Fruit fly (Drosophila melanogaster) whole organism, pupa: ENCODE data around the gene RYa-R.

Experiments
- CG10348 ChIP-seq: fragments of 200-800 bp; sonication (Bioruptor generic); IDR thresholded peaks from 2 replicates; pipeline ENCODE4 v1.3.6; 2022; ENCODE audit warnings: missing biosample characterization, missing genetic modification characterization
- CG12605 ChIP-seq: fragments of 200-800 bp; sonication (Bioruptor generic); IDR thresholded peaks from 2 replicates; pipeline ENCODE4 v1.3.6; 2022; ENCODE audit warnings: missing biosample characterization, missing genetic modification characterization
- CG13204 ChIP-seq: fragments of 200-800 bp; sonication (Bioruptor generic); optimal IDR thresholded peaks from 2 replicates; lab custom pipeline; 2018; ENCODE audit warnings: missing biosample characterization, mild to moderate bottlenecking, missing genetic modification characterization, moderate library complexity
- CG14655 ChIP-seq: fragments of 200-800 bp; sonication (Bioruptor generic); optimal IDR thresholded peaks from 3 replicates; lab custom pipeline; 2017; ENCODE audit warnings: mild to moderate bottlenecking, missing biosample characterization, missing genetic modification reagents, missing genetic modification characterization
- CG15710 ChIP-seq: fragments of 200-800 bp; sonication (Bioruptor generic); optimal IDR thresholded peaks from 2 replicates; lab custom pipeline; 2018; ENCODE audit warnings: missing biosample characterization, mild to moderate bottlenecking, missing genetic modification characterization, moderate library complexity
- CG17806 ChIP-seq: fragments of 200-800 bp; sonication (Bioruptor generic); optimal IDR thresholded peaks from 2 replicates; lab custom pipeline; 2018; ENCODE audit warnings: missing biosample characterization, mild to moderate bottlenecking, missing genetic modification characterization, moderate library complexity
- CG32121 ChIP-seq: fragments of 200-800 bp; sonication (Bioruptor generic); IDR thresholded peaks from 2 replicates; pipeline ENCODE4 v1.3.6; 2022; ENCODE audit warnings: missing biosample characterization, missing genetic modification characterization
- CG34367 ChIP-seq: fragments of 200-800 bp; sonication (Bioruptor generic); optimal IDR thresholded peaks from 2 replicates; lab custom pipeline; 2018; ENCODE audit warnings: missing biosample characterization, mild to moderate bottlenecking, missing genetic modification characterization
- CG4496 ChIP-seq: fragments of 200-800 bp; sonication (Bioruptor generic); IDR thresholded peaks from 3 replicates; pipeline ENCODE4 v1.3.6; 2022; ENCODE audit warnings: missing biosample characterization, missing genetic modification characterization
- CG8159 ChIP-seq: fragments of 200-800 bp; sonication (Bioruptor generic); optimal IDR thresholded peaks from 3 replicates; lab custom pipeline; 2018; ENCODE audit warnings: missing biosample characterization, mild to moderate bottlenecking, missing genetic modification characterization, moderate library complexity
- CG8301 ChIP-seq: fragments of 200-800 bp; sonication (Bioruptor generic); optimal IDR thresholded peaks from 2 replicates; lab custom pipeline; 2018; ENCODE audit warnings: missing biosample characterization, mild to moderate bottlenecking, missing genetic modification characterization
- CG9948 ChIP-seq: fragments of 200-800 bp; sonication (Bioruptor generic); optimal IDR thresholded peaks from 2 replicates; lab custom pipeline; 2018; ENCODE audit warnings: missing biosample characterization, mild to moderate bottlenecking, missing genetic modification characterization, moderate library complexity
- D1 ChIP-seq: fragments of 200-800 bp; sonication (Bioruptor generic); optimal IDR thresholded peaks from 2 replicates; lab custom pipeline; 2018; ENCODE audit warnings: missing biosample characterization, mild to moderate bottlenecking, missing genetic modification characterization, moderate library complexity
- EcR ChIP-seq: fragments of 200-800 bp; sonication (Bioruptor generic); optimal IDR thresholded peaks from 3 replicates; lab custom pipeline; 2019; ENCODE audit warnings: missing biosample characterization, missing genetic modification characterization, mild to moderate bottlenecking, moderate library complexity, missing genetic modification reagents
- Ets98B ChIP-seq: fragments of 200-800 bp; sonication (Bioruptor generic); IDR thresholded peaks from 2 replicates; pipeline ENCODE4 v1.3.6; 2022; ENCODE audit warnings: missing biosample characterization, missing genetic modification characterization
- Pif1A ChIP-seq: fragments of 200-800 bp; sonication (Bioruptor generic); optimal IDR thresholded peaks from 3 replicates; lab custom pipeline; 2016; ENCODE audit warnings: missing biosample characterization, missing genetic modification characterization
- Pif1B ChIP-seq: fragments of 200-800 bp; sonication (Bioruptor generic); optimal IDR thresholded peaks from 3 replicates; lab custom pipeline; 2016; ENCODE audit warnings: missing biosample characterization, missing genetic modification characterization
- Snoo ChIP-seq: fragments of 200-800 bp; sonication (Bioruptor generic); optimal IDR thresholded peaks from 3 replicates; lab custom pipeline; 2017; ENCODE audit warnings: missing biosample characterization, mild to moderate bottlenecking, missing genetic modification characterization, inconsistent platforms
- fd96Ca ChIP-seq: fragments of 200-800 bp; sonication (Bioruptor generic); IDR thresholded peaks from 3 replicates; pipeline ENCODE4 v1.3.6; 2022; ENCODE audit warnings: missing biosample characterization, missing genetic modification characterization
- gl ChIP-seq: fragments of 200-800 bp; sonication (Bioruptor generic); optimal IDR thresholded peaks from 2 replicates; lab custom pipeline; 2018; ENCODE audit warnings: missing biosample characterization, mild to moderate bottlenecking, missing genetic modification characterization
- rn ChIP-seq: fragments of 200-800 bp; sonication (Bioruptor generic); IDR thresholded peaks from 2 replicates; pipeline ENCODE4 v1.3.6; 2022; ENCODE audit warnings: missing biosample characterization, missing genetic modification characterization

Gene RYa-R

dm6 chr3R:26994532-26994931 is 2.2 kb upstream of the RYa-R start, which contains the start of gene TwdlC:
Gene TwdlC (plus strand): TSS chr3R:26994832.
- TF ChIP-seq CG8301 (tag; lab: Kevin White, UChicago), result no peak
- TF ChIP-seq fd96Ca, result no peak
- TF ChIP-seq CG4496 (GFP tag; lab: Robert Waterston, UW), result no peak
- TF ChIP-seq Pif1A (GFP tag; lab: Kevin White, UChicago), result no peak
- no peak for TF ChIP-seq CG9948 (tag; lab: Kevin White, UChicago)
- TF ChIP-seq CG13204 (GFP tag; lab: Kevin White, UChicago), result no peak
- no peak for TF ChIP-seq D1
- TF ChIP-seq CG12605 (GFP tag; lab: Robert Waterston, UW), result no peak
- TF ChIP-seq Ets98B, result no peak
- no peak for TF ChIP-seq CG34367 (tag; lab: Kevin White, UChicago)
- no peak for TF ChIP-seq CG14655 (GFP tag; lab: Kevin White, UChicago)
- TF ChIP-seq CG15710 (tag; lab: Kevin White, UChicago), result no peak
- TF ChIP-seq CG8159 (tag; lab: Kevin White, UChicago), result no peak
- TF ChIP-seq Pif1B, result no peak
- TF ChIP-seq Snoo (tag; lab: Kevin White, UChicago), result no peak

DNA sequence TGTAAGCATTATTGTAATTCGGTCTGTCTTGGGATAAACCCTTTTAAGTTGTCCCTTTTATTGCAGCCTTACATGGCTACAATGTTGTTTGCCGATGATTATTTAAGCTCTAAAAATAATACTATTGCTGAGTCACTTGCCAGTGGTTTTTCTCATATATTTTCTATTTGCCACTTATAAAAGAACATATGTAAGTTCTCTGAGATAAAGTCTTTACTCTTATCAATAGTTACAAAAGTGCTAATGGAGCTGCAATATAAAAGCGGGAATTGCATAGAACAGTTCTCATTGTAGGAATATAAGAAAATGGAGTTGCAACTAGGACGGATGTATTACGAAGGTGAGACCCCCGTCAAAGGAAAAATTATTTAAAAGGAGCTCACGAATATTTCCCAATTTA is 2.7 kb downstream of the RYa-R start, which contains the start of gene CG31077:
Gene CG31077 (plus strand): TSS at position 301 of the 400 bp plus-strand sequence.
- TF ChIP-seq CG17806 (no peak), CG8301 (tag; lab: Kevin White, UChicago) (no peak), CG32121 (GFP tag; lab: Robert Waterston, UW) (no peak), rn (GFP tag; lab: Robert Waterston, UW) (no peak), CG9948 (tag; lab: Kevin White, UChicago) (no peak), Ets98B (no peak), CG8159 (tag; lab: Kevin White, UChicago) (no peak), CG10348 (GFP tag; lab: Robert Waterston, UW) (no peak), gl (no peak), CG12605 (GFP tag; lab: Robert Waterston, UW) (no peak)

DNA sequence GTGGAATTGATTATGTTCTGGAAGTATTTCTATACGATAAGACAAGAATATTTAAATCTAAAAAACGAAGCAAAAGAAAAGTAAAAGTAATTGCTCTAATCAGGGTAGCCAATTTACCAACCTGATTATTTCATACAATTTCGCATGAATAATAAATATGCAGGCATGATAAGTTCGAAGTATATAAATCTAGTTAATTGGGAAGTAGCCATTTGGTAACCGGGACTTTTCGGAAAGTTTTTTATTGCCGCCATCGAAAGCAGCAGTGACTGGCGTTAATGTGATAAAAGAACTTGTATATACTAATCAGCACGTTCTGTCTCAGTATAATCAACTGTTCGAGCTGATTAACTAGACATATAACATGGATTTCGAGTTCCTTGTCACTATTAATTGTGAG is 6.0 kb downstream of the RYa-R start:
- TF ChIP-seq gl (no peak), CG13204 (GFP tag; lab: Kevin White, UChicago) (no peak), CG17806 (no peak), Pif1A (GFP tag; lab: Kevin White, UChicago) (no peak), CG12605 (GFP tag; lab: Robert Waterston, UW) (no peak), CG8301 (tag; lab: Kevin White, UChicago) (no peak), CG34367 (tag; lab: Kevin White, UChicago) (no peak), Snoo (tag; lab: Kevin White, UChicago) (no peak), CG9948 (tag; lab: Kevin White, UChicago) (no peak), D1 (no peak), EcR (no peak), CG10348 (GFP tag; lab: Robert Waterston, UW) (no peak), CG15710 (tag; lab: Kevin White, UChicago) (no peak), CG4496 (GFP tag; lab: Robert Waterston, UW) (no peak), CG32121 (GFP tag; lab: Robert Waterston, UW) (no peak), rn (GFP tag; lab: Robert Waterston, UW) (no peak), Ets98B (no peak), CG8159 (tag; lab: Kevin White, UChicago) (no peak), CG14655 (GFP tag; lab: Kevin White, UChicago) (no peak), fd96Ca (no peak)

dm6 chr3R:27005338-27005737 is 8.6 kb downstream of the RYa-R start, which contains the start of gene CG6296:
Gene CG6296 (minus strand): TSS chr3R:27005469.
- TF ChIP-seq CG14655 (GFP tag; lab: Kevin White, UChicago) (no peak), CG12605 (GFP tag; lab: Robert Waterston, UW) (no peak), CG32121 (GFP tag; lab: Robert Waterston, UW) (no peak), CG13204 (GFP tag; lab: Kevin White, UChicago) (no peak)

DNA sequence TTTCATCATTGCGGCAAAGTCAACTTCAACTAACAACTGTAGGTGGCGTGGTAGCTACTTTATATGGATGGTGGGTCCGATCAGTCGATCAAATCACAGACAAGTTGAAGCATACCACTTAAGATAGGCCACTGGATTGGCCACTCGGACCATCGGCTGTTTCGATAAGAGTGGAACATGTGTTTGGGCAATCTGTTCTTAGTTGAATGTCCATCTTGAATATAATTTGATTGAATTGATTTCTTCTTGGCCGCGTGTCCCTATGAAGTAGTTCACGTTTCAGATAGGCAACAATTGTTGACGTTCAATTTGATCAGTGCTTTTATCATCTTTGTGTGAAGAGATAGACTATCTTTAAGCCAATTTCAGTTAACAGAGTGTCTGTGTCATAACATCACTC is 10.2 kb downstream of the RYa-R start, which contains the start of gene CG6295:
Gene CG6295 (minus strand): TSS at position 34 of the 400 bp plus-strand sequence.
- TF ChIP-seq CG14655 (GFP tag; lab: Kevin White, UChicago), result no peak
- TF ChIP-seq CG15710 (tag; lab: Kevin White, UChicago), result no peak
- no peak for TF ChIP-seq Ets98B
- no peak for TF ChIP-seq CG10348 (GFP tag; lab: Robert Waterston, UW)
- TF ChIP-seq CG9948 (tag; lab: Kevin White, UChicago), result no peak
- no peak for TF ChIP-seq rn (GFP tag; lab: Robert Waterston, UW)
- TF ChIP-seq Pif1A (GFP tag; lab: Kevin White, UChicago), result no peak
- no peak for TF ChIP-seq Pif1B
- TF ChIP-seq CG17806, result no peak
- TF ChIP-seq CG4496 (GFP tag; lab: Robert Waterston, UW), result no peak
- TF ChIP-seq CG8301 (tag; lab: Kevin White, UChicago), result no peak
- TF ChIP-seq Snoo (tag; lab: Kevin White, UChicago), result no peak
- TF ChIP-seq CG12605 (GFP tag; lab: Robert Waterston, UW), result no peak
- TF ChIP-seq EcR, result no peak
- TF ChIP-seq CG8159 (tag; lab: Kevin White, UChicago), result no peak
- TF ChIP-seq fd96Ca, result no peak
- TF ChIP-seq CG13204 (GFP tag; lab: Kevin White, UChicago), result no peak

- TF ChIP-seq CG10348 (GFP tag; lab: Robert Waterston, UW), result no peak
- no peak for TF ChIP-seq gl
- TF ChIP-seq, all 21 proteins: peak for 0
Observed at dm6 chr3R:27018187-27018586, 21.4 kb downstream of the RYa-R start, which contains the start of gene CG17192. Gene CG17192 (minus strand): TSS chr3R:27018287.
